Fruit fly (Drosophila melanogaster): ENCODE results near the gene CG17328.

CG17328 gene

dm6 chr2L:16325515-16326257 lies 25.9 kb downstream of the CG17328 start, which contains the start of gene cact (continued):
- TF ChIP-seq inv (GFP tag; IDR thresholded peaks at IDR 0.05; ENCODE audit: partially characterized antibody) = no peak
- TF ChIP-seq nmo (GFP tag; optimal IDR thresholded peaks at IDR 0.05) = peak; percentile 94
- peak; percentile 89 for TF ChIP-seq ci (GFP tag; IDR thresholded peaks at IDR 0.05)
- no peak for TF ChIP-seq yki (optimal IDR thresholded peaks at IDR 0.05)
- peak; percentile 87 for TF ChIP-seq dmrt99B (tag; optimal IDR thresholded peaks at IDR 0.05)
- peak; percentile 89 for TF ChIP-seq CG10979 (tag; optimal IDR thresholded peaks at IDR 0.05)
- peak; percentile 76 for TF ChIP-seq CG2202 (tag; optimal IDR thresholded peaks at IDR 0.05)
- TF ChIP-seq CG17186 (GFP tag; optimal IDR thresholded peaks at IDR 0.05) = peak; percentile 73
- peak; percentile 93 for TF ChIP-seq CG1602 (GFP tag; optimal IDR thresholded peaks at IDR 0.05)
- peak; percentile 96 for TF ChIP-seq Chrac-16 (GFP tag; optimal IDR thresholded peaks at IDR 0.05)
- TF ChIP-seq Lpt (GFP tag; optimal IDR thresholded peaks at IDR 0.05) = no peak
- peak; percentile 91 for TF ChIP-seq Abd-B (GFP tag; optimal IDR thresholded peaks at IDR 0.05)
- peak; percentile 63 for TF ChIP-seq CG15073 (GFP tag; optimal IDR thresholded peaks at IDR 0.05)
- TF ChIP-seq salm (tag; optimal IDR thresholded peaks at IDR 0.05) = peak; percentile 86
- TF ChIP-seq Poxn (GFP tag; IDR thresholded peaks at IDR 0.05) = peak; percentile 56; the same call in 1 of the 2 replicates
- peak; percentile 89 for TF ChIP-seq Bdp1 (GFP tag; optimal IDR thresholded peaks at IDR 0.05)
- peak; percentile 99 for TF ChIP-seq Med (GFP tag)
- TF ChIP-seq odd (GFP tag; optimal IDR thresholded peaks at IDR 0.05) = peak; percentile 72
- peak; percentile 93 for TF ChIP-seq Fer1 (GFP tag; optimal IDR thresholded peaks at IDR 0.05)
- TF ChIP-seq hbn (GFP tag; IDR thresholded peaks at IDR 0.05; ENCODE audit: partially characterized antibody) = peak; percentile 61
- peak; percentile 16 for TF ChIP-seq CG31365 (tag; optimal IDR thresholded peaks at IDR 0.05)
- peak; percentile 79 for TF ChIP-seq CG6683 (GFP tag; optimal IDR thresholded peaks at IDR 0.05)
- TF ChIP-seq CG11695 (GFP tag; IDR thresholded peaks at IDR 0.05) = peak; percentile 89
- peak; percentile 45 for TF ChIP-seq Sin3A (optimal IDR thresholded peaks at IDR 0.05)
- peak; percentile 66 for TF ChIP-seq chm (GFP tag; IDR thresholded peaks at IDR 0.05)
- TF ChIP-seq chinmo (GFP tag; IDR thresholded peaks at IDR 0.05; ENCODE audit: partially characterized antibody) = peak; percentile 92; the same call in 3 of the 4 replicates
- TF ChIP-seq Hr51 (GFP tag; optimal IDR thresholded peaks at IDR 0.05) = peak; percentile 92 to 93
- peak; percentile 93 for TF ChIP-seq sob (GFP tag; IDR thresholded peaks at IDR 0.05)
- no peak for TF ChIP-seq CG2129 (GFP tag; IDR thresholded peaks at IDR 0.05; ENCODE audit: partially characterized antibody)
- TF ChIP-seq Dbx (GFP tag; IDR thresholded peaks at IDR 0.05) = peak; percentile 91
- TF ChIP-seq Side (GFP tag; optimal IDR thresholded peaks at IDR 0.05) = peak; percentile 95
- TF ChIP-seq sens (GFP tag) = peak; percentile 99
- peak; percentile 29 for TF ChIP-seq MESR4 (GFP tag; optimal IDR thresholded peaks at IDR 0.05)
- peak; percentile 82 for TF ChIP-seq CG5245 (GFP tag; optimal IDR thresholded peaks at IDR 0.05)
- TF ChIP-seq exex (tag; optimal IDR thresholded peaks at IDR 0.05) = peak; percentile 81
- peak; percentile 84 for TF ChIP-seq CG34376 (GFP tag; optimal IDR thresholded peaks at IDR 0.05)
- TF ChIP-seq CG4360 (GFP tag; IDR thresholded peaks at IDR 0.05) = peak; percentile 90
- peak; percentile 94 for TF ChIP-seq trem (tag; optimal IDR thresholded peaks at IDR 0.05)
- TF ChIP-seq fu2 (GFP tag; optimal IDR thresholded peaks at IDR 0.05) = peak; percentile 94
- no peak for TF ChIP-seq Doc3 (GFP tag; IDR thresholded peaks at IDR 0.05; ENCODE audit: partially characterized antibody)
- TF ChIP-seq Eip74EF (GFP tag; optimal IDR thresholded peaks at IDR 0.05) = peak in 1 of 2 experiments; percentile 80
- peak; percentile 95 for TF ChIP-seq mam (GFP tag; optimal IDR thresholded peaks at IDR 0.05)
- peak; percentile 88 for TF ChIP-seq CG18476 (GFP tag; optimal IDR thresholded peaks at IDR 0.05)
- peak; percentile 92 for TF ChIP-seq so (GFP tag; IDR thresholded peaks at IDR 0.05)
- TF ChIP-seq TFAM (GFP tag; optimal IDR thresholded peaks at IDR 0.05) = peak; percentile 53
- TF ChIP-seq Asciz (GFP tag; optimal IDR thresholded peaks at IDR 0.05) = peak; percentile 84
- no peak for TF ChIP-seq Hr39 (optimal IDR thresholded peaks at IDR 0.05)
- TF ChIP-seq CG13775 (GFP tag; optimal IDR thresholded peaks at IDR 0.05) = peak; percentile 93
- peak; percentile 92 for TF ChIP-seq CG7839 (tag; optimal IDR thresholded peaks at IDR 0.05)

Measured in whole organism, embryonic.